Worm (Caenorhabditis elegans): ENCODE results near the gene ZK380.4.

Gene ZK380.4

ce11 chrX:1603027-1603426 is 48.8 kb downstream of the ZK380.4 start:
- TF ChIP-seq aha-1 (tag; optimal IDR thresholded peaks at IDR 0.05) (no peak), lin-14 (GFP tag; optimal IDR thresholded peaks at IDR 0.05) (peak; percentile 40)

- TF ChIP-seq hlh-4 (tag; optimal IDR thresholded peaks at IDR 0.05) (no peak), C34B4.2 (tag; optimal IDR thresholded peaks at IDR 0.05) (no peak), tlp-1 (tag; optimal IDR thresholded peaks at IDR 0.05) (no peak), sox-4 (tag; optimal IDR thresholded peaks at IDR 0.05) (no peak), efl-1 (optimal IDR thresholded peaks at IDR 0.05) (no peak), efl-1 (GFP tag; optimal IDR thresholded peaks at IDR 0.05 in 1 of 2) (no peak), egl-13 (tag; optimal IDR thresholded peaks at IDR 0.05) (no peak)
Observed at ce11 chrX:1602548-1602947, 49.2 kb downstream of the ZK380.4 start.

DNA sequence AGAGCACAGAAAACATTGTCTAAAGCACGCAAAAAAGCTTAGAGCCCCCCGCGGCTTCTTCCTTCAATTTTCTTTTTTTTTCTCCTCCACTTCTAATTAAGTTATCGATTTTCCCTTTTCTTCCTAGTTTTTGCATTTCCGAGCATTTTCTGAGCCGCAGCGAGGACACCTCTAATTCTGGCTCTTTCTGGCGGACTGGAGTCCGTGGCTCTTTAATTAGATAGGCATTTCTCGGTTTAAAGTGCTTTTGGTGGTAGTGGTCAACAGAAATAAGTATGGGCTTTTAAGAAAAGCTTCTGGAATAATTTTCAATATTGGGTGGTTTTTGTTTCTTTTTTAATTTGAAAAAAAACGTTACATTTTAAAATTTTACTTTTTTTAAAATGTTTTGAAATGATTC is 50.2 kb downstream of the ZK380.4 start:
- peak; percentile 67 for TF ChIP-seq lin-14 (GFP tag; optimal IDR thresholded peaks at IDR 0.05)
- no peak for TF ChIP-seq lin-15B (tag; optimal IDR thresholded peaks at IDR 0.05)

Measured in whole organism, L1 larva.